Worm (Caenorhabditis elegans): Measurements from ENCODE around the gene let-2.

- TF ChIP-seq ama-1 (optimal IDR thresholded peaks at IDR 0.05) (no peak), flt-1 (GFP tag; IDR thresholded peaks at IDR 0.05) (no peak), tra-4 (tag; optimal IDR thresholded peaks at IDR 0.05) (no peak), ceh-13 (GFP tag; optimal IDR thresholded peaks at IDR 0.05) (no peak), scrt-1 (GFP tag; IDR thresholded peaks at IDR 0.05) (no peak), hmbx-1 (tag; optimal IDR thresholded peaks at IDR 0.05) (no peak), B0310.2 (tag; optimal IDR thresholded peaks at IDR 0.05) (no peak)
Observed at ce11 chrX:16402303-16402702, 13.2 kb upstream of the let-2 start.
